Worm (Caenorhabditis elegans) whole organism, late embryonic: ENCODE results near the gene set-16.

Source experiments
- hlh-6 ChIP-seq: sonication (generic microtip); optimal IDR thresholded peaks from 2 replicates; lab custom pipeline; 2016; ENCODE audit warnings: missing genotype, missing genetic modification characterization, missing compliant biosample characterization
- pag-3 ChIP-seq: sonication (generic microtip); optimal IDR thresholded peaks from 2 replicates; lab custom pipeline; 2016; ENCODE audit warnings: missing compliant biosample characterization, missing genetic modification characterization, borderline replicate concordance
- unc-55 ChIP-seq: sonication (generic microtip); optimal IDR thresholded peaks from 2 replicates; lab custom pipeline; 2017; ENCODE audit warnings: missing biosample characterization, missing genetic modification reagents, missing genetic modification characterization

ce11 chrIII:13622268-13622667, 21.4 kb upstream of the set-16 start, which contains the start of gene hip-1:
- no peak for TF ChIP-seq pag-3 (tag; lab: Kevin White, UChicago)
- TF ChIP-seq hlh-6 (tag; lab: Kevin White, UChicago): no peak
- no peak for TF ChIP-seq unc-55 (GFP tag; lab: Kevin White, UChicago)
